Worm (Caenorhabditis elegans) whole organism, L1 larva: Measurements from ENCODE around the gene der-2.

Experiments used
- C16A3.4 ChIP-seq: fragments of 150-350 bp; optimal IDR thresholded peaks from 2 replicates; lab custom pipeline; 2014; ENCODE audit warnings: missing biosample characterization, missing genetic modification characterization
- C34B4.2 ChIP-seq: sonication (generic microtip); optimal IDR thresholded peaks from 2 replicates; lab custom pipeline; 2017; ENCODE audit warnings: mild to moderate bottlenecking, missing genetic modification characterization, missing compliant biosample characterization
- F16B12.6 ChIP-seq: fragments of 150-350 bp; optimal IDR thresholded peaks from 2 replicates; lab custom pipeline; 2014; ENCODE audit warnings: missing biosample characterization, missing genetic modification characterization
- Y116A8C.19 ChIP-seq: sonication (generic microtip); optimal IDR thresholded peaks from 2 replicates; lab custom pipeline; 2016; ENCODE audit warnings: missing compliant biosample characterization, missing genetic modification characterization, borderline replicate concordance
- alr-1 ChIP-seq: fragments of 200-800 bp; sonication (Bioruptor generic); optimal IDR thresholded peaks from 2 replicates; lab custom pipeline; 2018; ENCODE audit warnings: borderline replicate concordance, mild to moderate bottlenecking, missing genetic modification characterization, missing compliant biosample characterization
- ama-1 ChIP-seq: fragments of 150-350 bp; optimal IDR thresholded peaks from 2 replicates; lab custom pipeline; 2014
- blmp-1 ChIP-seq: fragments of 150-350 bp; optimal IDR thresholded peaks from 2 replicates; lab custom pipeline; 2014; ENCODE audit warnings: missing biosample characterization, missing genetic modification characterization
- ceh-63 ChIP-seq: fragments of 200-800 bp; sonication (Bioruptor generic); optimal IDR thresholded peaks from 2 replicates; lab custom pipeline; 2018; ENCODE audit warnings: mild to moderate bottlenecking, missing genetic modification characterization, missing compliant biosample characterization
- ceh-8 ChIP-seq: fragments of 200-800 bp; sonication (Bioruptor generic); optimal IDR thresholded peaks from 2 replicates; lab custom pipeline; 2018; ENCODE audit warnings: mild to moderate bottlenecking, missing genetic modification characterization, moderate library complexity, missing compliant biosample characterization
- ceh-90 ChIP-seq: sonication (generic microtip); optimal IDR thresholded peaks from 2 replicates; lab custom pipeline; 2016; ENCODE audit warnings: missing genetic modification characterization, missing compliant biosample characterization
- dpl-1 ChIP-seq, 3 experiments: fragments of 150-350 bp in 2 of 3; sonication (generic microtip) in 1 of 3; optimal IDR thresholded peaks; 2 replicates each; lab custom pipeline; 2014 to 2017; ENCODE audit warnings: missing biosample characterization in 3 of 3, missing genetic modification characterization in 3 of 3, missing genetic modification reagents in 3 of 3
- dsc-1 ChIP-seq: sonication (generic microtip); optimal IDR thresholded peaks from 2 replicates; lab custom pipeline; 2016; ENCODE audit warnings: mild to moderate bottlenecking, missing genetic modification characterization, missing compliant biosample characterization
- efl-1 ChIP-seq, 4 experiments: fragments of 150-350 bp; optimal IDR thresholded peaks in 3 of 4; peaks in 1 of 4; 1 replicate in 1 of 4; 2 replicates in 3 of 4; lab custom pipeline; 2014; ENCODE audit warnings: missing biosample characterization in 2 of 4, missing genetic modification characterization in 2 of 4, missing genetic modification reagents in 2 of 4
- egl-13 ChIP-seq: sonication (generic microtip); optimal IDR thresholded peaks from 2 replicates; lab custom pipeline; 2016; ENCODE audit warnings: missing genotype, missing genetic modification reagents, missing genetic modification characterization, missing compliant biosample characterization
- egl-27 ChIP-seq, 2 experiments: fragments of 150-350 bp in 1 of 2; sonication (generic microtip); optimal IDR thresholded peaks; 3 replicates each; lab custom pipeline; 2017 to 2018; ENCODE audit warnings: missing biosample characterization in 2 of 2, missing genetic modification characterization in 2 of 2, missing genetic modification reagents in 2 of 2
- elt-3 ChIP-seq, 6 experiments: fragments of 150-350 bp in 1 of 6; sonication (generic microtip); optimal IDR thresholded peaks; 2 replicates each; lab custom pipeline; 2017 to 2018; ENCODE audit warnings: missing biosample characterization in 6 of 6, missing genetic modification characterization in 6 of 6, inconsistent platforms in 1 of 6
- ets-5 ChIP-seq: fragments of 200-800 bp; sonication (Bioruptor generic); IDR thresholded peaks from 2 replicates; pipeline ENCODE4 v1.3.6; 2022; ENCODE audit warnings: missing genetic modification characterization, missing compliant biosample characterization
- fkh-10 ChIP-seq: sonication (generic microtip); optimal IDR thresholded peaks from 2 replicates; lab custom pipeline; 2017; ENCODE audit warnings: missing biosample characterization, missing genetic modification reagents, missing genetic modification characterization
- fkh-4 ChIP-seq: sonication (generic microtip); optimal IDR thresholded peaks from 2 replicates; lab custom pipeline; 2016; ENCODE audit warnings: missing compliant biosample characterization, missing genetic modification characterization, borderline replicate concordance
- fkh-8 ChIP-seq: sonication (generic microtip); optimal IDR thresholded peaks from 2 replicates; lab custom pipeline; 2016; ENCODE audit warnings: mild to moderate bottlenecking, missing genetic modification characterization, missing compliant biosample characterization
- grh-1 ChIP-seq: fragments of 200-800 bp; sonication (Bioruptor generic); IDR thresholded peaks from 2 replicates; pipeline ENCODE4 v1.3.6; 2022; ENCODE audit warnings: missing genetic modification reagents, missing genetic modification characterization, missing compliant biosample characterization
- hlh-17 ChIP-seq: fragments of 200-800 bp; sonication (Bioruptor generic); optimal IDR thresholded peaks from 2 replicates; lab custom pipeline; 2018; ENCODE audit warnings: missing genetic modification characterization, mild to moderate bottlenecking, missing compliant biosample characterization, moderate library complexity, borderline replicate concordance
- hlh-4 ChIP-seq: sonication (generic microtip); optimal IDR thresholded peaks from 2 replicates; lab custom pipeline; 2016; ENCODE audit warnings: mild to moderate bottlenecking, missing genetic modification characterization, missing compliant biosample characterization
- irx-1 ChIP-seq: sonication (generic microtip); optimal IDR thresholded peaks from 2 replicates; lab custom pipeline; 2016; ENCODE audit warnings: missing genetic modification characterization, missing compliant biosample characterization
- isw-1 ChIP-seq: fragments of 200-800 bp; sonication (Bioruptor generic); IDR thresholded peaks from 2 replicates; pipeline ENCODE4 v1.3.6; 2022; ENCODE audit warnings: missing genetic modification characterization, missing compliant biosample characterization
- jun-1 ChIP-seq: fragments of 150-350 bp; optimal IDR thresholded peaks from 2 replicates; lab custom pipeline; 2014; ENCODE audit warnings: missing biosample characterization, missing genetic modification reagents, missing genetic modification characterization
- lin-13 ChIP-seq: fragments of 150-350 bp; optimal IDR thresholded peaks from 2 replicates; lab custom pipeline; 2014; ENCODE audit warnings: missing biosample characterization, missing genetic modification reagents, missing genetic modification characterization
- lin-14 ChIP-seq: fragments of 200-800 bp; sonication (Bioruptor generic); optimal IDR thresholded peaks from 2 replicates; lab custom pipeline; 2018; ENCODE audit warnings: mild to moderate bottlenecking, missing genetic modification characterization, moderate library complexity, missing compliant biosample characterization
- lin-15B ChIP-seq: fragments of 150-350 bp; sonication (generic microtip); optimal IDR thresholded peaks from 3 replicates; lab custom pipeline; 2014; ENCODE audit warnings: missing biosample characterization, missing genetic modification characterization
- lin-39 ChIP-seq: fragments of 150-350 bp; optimal IDR thresholded peaks from 2 replicates; lab custom pipeline; 2014; ENCODE audit warnings: missing biosample characterization, missing genetic modification reagents, missing genetic modification characterization
- lir-3 ChIP-seq: sonication (generic microtip); optimal IDR thresholded peaks from 2 replicates; lab custom pipeline; 2016; ENCODE audit warnings: mild to moderate bottlenecking, missing genetic modification characterization, moderate library complexity, missing compliant biosample characterization; ENCODE audit not compliant: poor library complexity
- lsy-2 ChIP-seq, 2 experiments: fragments of 150-350 bp; optimal IDR thresholded peaks; 2 replicates each; lab custom pipeline; 2014; ENCODE audit warnings: missing biosample characterization in 2 of 2, missing genetic modification characterization in 2 of 2
- nhr-11 ChIP-seq: fragments of 150-350 bp; optimal IDR thresholded peaks from 2 replicates; lab custom pipeline; 2014; ENCODE audit warnings: missing biosample characterization, missing genetic modification characterization
- nhr-12 ChIP-seq: sonication (generic microtip); optimal IDR thresholded peaks from 2 replicates; lab custom pipeline; 2017; ENCODE audit warnings: missing biosample characterization, missing genetic modification characterization
- nhr-19 ChIP-seq: fragments of 200-800 bp; sonication (Bioruptor generic); conservative IDR thresholded peaks from 2 replicates; pipeline ENCODE4 v1.3.6; 2022; ENCODE audit warnings: missing genetic modification characterization, missing compliant biosample characterization
- nhr-20 ChIP-seq: sonication (generic microtip); optimal IDR thresholded peaks from 2 replicates; lab custom pipeline; 2016; ENCODE audit warnings: mild to moderate bottlenecking, missing genetic modification characterization, missing compliant biosample characterization
- nhr-237 ChIP-seq: fragments of 150-350 bp; optimal IDR thresholded peaks from 2 replicates; lab custom pipeline; 2014; ENCODE audit warnings: missing biosample characterization, missing genetic modification characterization
- nhr-71 ChIP-seq: sonication (generic microtip); optimal IDR thresholded peaks from 2 replicates; lab custom pipeline; 2016; ENCODE audit warnings: mild to moderate bottlenecking, missing genetic modification characterization, moderate library complexity, missing compliant biosample characterization
- nhr-77 ChIP-seq: fragments of 150-350 bp; optimal IDR thresholded peaks from 2 replicates; lab custom pipeline; 2014; ENCODE audit warnings: missing biosample characterization, missing genetic modification characterization
- nhr-90 ChIP-seq: sonication (generic microtip); optimal IDR thresholded peaks from 2 replicates; lab custom pipeline; 2016; ENCODE audit warnings: mild to moderate bottlenecking, missing genetic modification characterization, missing compliant biosample characterization; ENCODE audit not compliant: poor library complexity
- rnt-1 ChIP-seq: sonication (generic microtip); optimal IDR thresholded peaks from 2 replicates; lab custom pipeline; 2016; ENCODE audit warnings: mild to moderate bottlenecking, missing genetic modification characterization, moderate library complexity, missing compliant biosample characterization
- skn-1 ChIP-seq: fragments of 150-350 bp; optimal IDR thresholded peaks from 2 replicates; lab custom pipeline; 2014; ENCODE audit warnings: missing biosample characterization, missing genetic modification characterization
- sox-4 ChIP-seq: sonication (generic microtip); optimal IDR thresholded peaks from 2 replicates; lab custom pipeline; 2016; ENCODE audit warnings: missing genetic modification characterization, missing compliant biosample characterization
- sptf-1 ChIP-seq: fragments of 150-350 bp; optimal IDR thresholded peaks from 2 replicates; lab custom pipeline; 2014; ENCODE audit warnings: missing biosample characterization, missing genetic modification characterization
- swsn-7 ChIP-seq: sonication (generic microtip); optimal IDR thresholded peaks from 2 replicates; lab custom pipeline; 2016; ENCODE audit warnings: missing genetic modification characterization, missing compliant biosample characterization
- tbx-2 ChIP-seq: sonication (generic microtip); optimal IDR thresholded peaks from 2 replicates; lab custom pipeline; 2016; ENCODE audit warnings: missing genetic modification characterization, missing compliant biosample characterization
- tlp-1 ChIP-seq: fragments of 150-350 bp; optimal IDR thresholded peaks from 2 replicates; lab custom pipeline; 2014; ENCODE audit warnings: missing biosample characterization, missing genetic modification characterization
- unc-130 ChIP-seq: fragments of 150-350 bp; optimal IDR thresholded peaks from 2 replicates; lab custom pipeline; 2017; ENCODE audit warnings: missing biosample characterization, missing genetic modification characterization, inconsistent platforms
- unc-30 ChIP-seq: sonication (generic microtip); optimal IDR thresholded peaks from 2 replicates; lab custom pipeline; 2017; ENCODE audit warnings: missing biosample characterization, missing genetic modification characterization
- unc-62 ChIP-seq: fragments of 150-350 bp; optimal IDR thresholded peaks from 2 replicates; lab custom pipeline; 2014; ENCODE audit warnings: missing biosample characterization, missing genetic modification reagents, missing genetic modification characterization
- vab-15 ChIP-seq: sonication (generic microtip); optimal IDR thresholded peaks from 2 replicates; lab custom pipeline; 2017; ENCODE audit warnings: missing genotype, mild to moderate bottlenecking, missing genetic modification characterization, missing compliant biosample characterization
- zag-1 ChIP-seq: fragments of 150-350 bp; optimal IDR thresholded peaks from 2 replicates; lab custom pipeline; 2014; ENCODE audit warnings: missing biosample characterization, missing genetic modification characterization
- ztf-11 ChIP-seq, 2 experiments: sonication (generic microtip); optimal IDR thresholded peaks; 2 replicates each; lab custom pipeline; 2016 to 2017; ENCODE audit warnings: missing genetic modification characterization in 2 of 2, missing biosample characterization in 1 of 2, missing compliant biosample characterization in 1 of 2

der-2 gene

DNA sequence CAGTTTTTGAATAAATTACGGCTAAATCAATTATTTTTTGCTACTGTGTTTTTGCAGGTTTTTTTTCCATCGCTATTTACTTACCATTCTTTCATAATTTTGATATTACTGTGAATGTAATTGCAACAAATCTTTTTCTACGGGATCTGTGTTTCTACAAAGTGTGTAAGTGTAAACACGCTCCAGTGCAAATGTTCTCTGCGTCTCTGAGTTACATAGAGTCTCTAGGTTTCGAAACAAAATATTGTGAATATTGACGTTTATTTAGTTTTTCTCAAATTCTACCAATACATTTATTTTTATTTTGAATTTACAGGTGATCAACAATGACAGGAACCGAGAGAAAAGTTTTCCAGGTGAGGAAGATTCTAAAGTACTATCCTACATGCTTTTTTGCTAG lies 38.9 kb downstream of the der-2 start, which contains the start of gene yju-2 (continued):
- TF ChIP-seq alr-1 (tag; lab: Kevin White, UChicago): no peak
- peak; percentile 78 for TF ChIP-seq C16A3.4
- TF ChIP-seq unc-62: no peak
- no peak for TF ChIP-seq hlh-4 (tag; lab: Kevin White, UChicago)
- TF ChIP-seq ama-1 (lab: Kevin White, UChicago): peak; percentile 31
- peak; percentile 69 for TF ChIP-seq nhr-71 (tag; lab: Kevin White, UChicago)
- peak; percentile 59 for TF ChIP-seq skn-1 (tag; lab: Kevin White, UChicago)
- no peak for TF ChIP-seq ceh-90 (tag; lab: Kevin White, UChicago)
- TF ChIP-seq zag-1 (tag; lab: Kevin White, UChicago): no peak
- peak; percentile 13 for TF ChIP-seq tbx-2 (tag; lab: Kevin White, UChicago)
- TF ChIP-seq ztf-11 (tag; optimal IDR thresholded peaks at IDR 0.05; lab: Kevin White, UChicago): no peak
- peak; percentile 51 for TF ChIP-seq nhr-237 (tag; lab: Kevin White, UChicago)
- TF ChIP-seq grh-1 (GFP tag; lab: Robert Waterston, UW): no peak
- TF ChIP-seq sptf-1 (tag; lab: Kevin White, UChicago): no peak
- no peak for TF ChIP-seq unc-30 (tag; lab: Kevin White, UChicago)
- peak; percentile 45 for TF ChIP-seq F16B12.6 (tag; lab: Kevin White, UChicago)
- no peak for TF ChIP-seq sox-4
- TF ChIP-seq jun-1 (tag; lab: Kevin White, UChicago): no peak
- TF ChIP-seq ceh-63 (GFP tag; lab: Kevin White, UChicago): no peak
- no peak for TF ChIP-seq lin-39 (tag; lab: Kevin White, UChicago)
- no peak for TF ChIP-seq irx-1 (tag; lab: Kevin White, UChicago)
- TF ChIP-seq efl-1 (optimal IDR thresholded peaks at IDR 0.05; lab: Kevin White, UChicago): peak; percentile 74 to 83
- TF ChIP-seq efl-1 (GFP tag; optimal IDR thresholded peaks at IDR 0.05 in 1 of 2; lab: Kevin White, UChicago): peak; percentile 63 to 95
- TF ChIP-seq fkh-4 (tag; lab: Kevin White, UChicago): no peak
- peak; percentile 65 for TF ChIP-seq rnt-1
- no peak for TF ChIP-seq hlh-17 (GFP tag; lab: Kevin White, UChicago)
- TF ChIP-seq lin-15B (tag; lab: Kevin White, UChicago): peak; percentile 82
- TF ChIP-seq nhr-20: peak; percentile 40
- peak; percentile 1 for TF ChIP-seq vab-15
- peak; percentile 59 for TF ChIP-seq lin-14
- no peak for TF ChIP-seq C34B4.2
- TF ChIP-seq ets-5: no peak
- TF ChIP-seq tlp-1 (tag; lab: Kevin White, UChicago): no peak
- TF ChIP-seq lir-3 (tag; lab: Kevin White, UChicago): peak; percentile 56
- no peak for TF ChIP-seq Y116A8C.19 (tag; lab: Kevin White, UChicago)
- TF ChIP-seq nhr-90 (tag; lab: Kevin White, UChicago): peak; percentile 41
- peak in 1 of 2 experiments; percentile 57 for TF ChIP-seq egl-27 (tag; optimal IDR thresholded peaks at IDR 0.05; lab: Kevin White, UChicago)
- TF ChIP-seq dpl-1 (GFP tag; optimal IDR thresholded peaks at IDR 0.05; lab: Kevin White, UChicago): peak; percentile 51 to 72 (median 70)
- TF ChIP-seq dsc-1 (tag; lab: Kevin White, UChicago): no peak
- TF ChIP-seq nhr-12: no peak
- peak; percentile 70 for TF ChIP-seq lin-13 (GFP tag; lab: Kevin White, UChicago)
- no peak for TF ChIP-seq egl-13 (tag; lab: Kevin White, UChicago)
- no peak for TF ChIP-seq fkh-10
- TF ChIP-seq nhr-11 (tag; lab: Kevin White, UChicago): no peak
- peak; percentile 33 for TF ChIP-seq fkh-8 (tag; lab: Kevin White, UChicago)
- TF ChIP-seq blmp-1 (tag; lab: Kevin White, UChicago): peak; percentile 63
- peak; percentile 27 for TF ChIP-seq swsn-7 (tag; lab: Kevin White, UChicago)
- TF ChIP-seq unc-130: no peak
- no peak for TF ChIP-seq ceh-8 (GFP tag; lab: Kevin White, UChicago)
- peak in 1 of 6 experiments; percentile 47 for TF ChIP-seq elt-3 (tag; optimal IDR thresholded peaks at IDR 0.05; lab: Kevin White, UChicago)
- peak; percentile 21 for TF ChIP-seq nhr-77
- peak; percentile 49 for TF ChIP-seq isw-1
- TF ChIP-seq lsy-2 (tag; optimal IDR thresholded peaks at IDR 0.05; lab: Kevin White, UChicago): peak; percentile 64 to 90
- peak; percentile 30 for TF ChIP-seq nhr-19 (GFP tag; lab: Robert Waterston, UW)
- TF ChIP-seq, all 84 proteins: peak for 38
